Fruit fly (Drosophila melanogaster) S2 (cell line): ENCODE measurements around the gene sgll.

Experiments used
- CG8478 ChIP-seq: fragments of >200 bp; optimal IDR thresholded peaks from 2 replicates; lab custom pipeline; 2018
- CTCF ChIP-seq, 2 experiments: fragments of >200 bp; optimal IDR thresholded peaks; 2 replicates each; lab custom pipeline; 2018

Gene sgll

DNA sequence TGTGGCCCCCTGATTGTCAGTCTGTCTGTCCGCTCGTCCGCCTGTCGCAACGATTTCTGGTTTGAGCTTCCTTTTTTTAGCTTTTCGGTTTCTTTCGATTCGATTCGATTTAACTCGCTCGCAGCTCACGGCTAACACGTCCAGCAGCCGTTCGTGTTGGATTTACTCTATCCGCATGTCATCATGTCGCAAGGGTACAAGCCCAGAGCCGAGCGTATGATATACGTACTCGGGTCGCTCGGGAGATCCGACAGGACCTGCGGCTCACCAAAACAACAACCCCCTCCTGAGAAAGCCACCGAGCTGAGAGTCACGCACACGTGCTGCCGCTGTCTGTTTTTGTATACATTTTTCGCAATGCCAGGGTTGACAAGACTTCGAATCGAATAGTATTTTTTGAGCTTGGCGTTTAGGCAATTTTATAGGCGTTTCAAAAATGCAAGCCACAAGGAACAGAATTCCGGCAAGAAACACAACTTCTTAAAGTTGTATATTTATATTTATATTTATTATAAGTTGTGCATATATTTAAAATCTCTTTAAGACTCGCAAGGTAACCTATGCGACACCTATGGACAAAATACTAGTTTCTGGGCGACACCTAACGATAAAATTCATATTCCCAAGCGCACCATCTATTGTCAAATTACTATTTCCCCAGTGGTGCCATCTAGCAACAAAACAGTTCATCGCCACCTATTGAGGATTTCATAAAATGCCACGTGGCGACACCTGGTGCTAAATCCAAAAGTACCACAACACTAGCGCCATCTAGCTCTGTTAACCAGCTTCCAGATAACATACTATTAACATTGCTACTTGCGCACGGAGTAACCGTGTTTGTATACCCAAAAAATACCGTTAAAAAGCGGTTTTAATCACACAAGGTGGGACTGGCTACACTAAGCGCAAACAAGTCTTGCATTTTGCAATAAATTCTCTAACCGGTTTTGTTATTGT, at the start of gene sgll, which contains the start of gene CG2993:
TSS of gene sgll (plus strand) at position 871 of the 960 bp plus-strand sequence.
TSS of gene CG2993 (minus strand) at position 353 of the 960 bp plus-strand sequence.
- TF ChIP-seq CG8478 (lab: Kevin White, UChicago) (no peak), CTCF (optimal IDR thresholded peaks at IDR 0.05; lab: Kevin White, UChicago) (peak; percentile 100)

dm6 chr3R:7760970-7761558, 49.3 kb upstream of the sgll start:
- TF ChIP-seq CTCF (optimal IDR thresholded peaks at IDR 0.05; lab: Kevin White, UChicago), result no peak
- TF ChIP-seq CG8478 (lab: Kevin White, UChicago), result no peak

dm6 chr3R:7771656-7772055, 38.7 kb upstream of the sgll start, which contains the start of gene CG11286:
CG11286 (minus strand) TSS chr3R:7771756.
- no peak for TF ChIP-seq CTCF (optimal IDR thresholded peaks at IDR 0.05; lab: Kevin White, UChicago)
- no peak for TF ChIP-seq CG8478 (lab: Kevin White, UChicago)

dm6 chr3R:7779620-7780019, 30.7 kb upstream of the sgll start:
- TF ChIP-seq CG8478 (lab: Kevin White, UChicago) (no peak), CTCF (optimal IDR thresholded peaks at IDR 0.05; lab: Kevin White, UChicago) (peak; percentile 39 to 49)

DNA sequence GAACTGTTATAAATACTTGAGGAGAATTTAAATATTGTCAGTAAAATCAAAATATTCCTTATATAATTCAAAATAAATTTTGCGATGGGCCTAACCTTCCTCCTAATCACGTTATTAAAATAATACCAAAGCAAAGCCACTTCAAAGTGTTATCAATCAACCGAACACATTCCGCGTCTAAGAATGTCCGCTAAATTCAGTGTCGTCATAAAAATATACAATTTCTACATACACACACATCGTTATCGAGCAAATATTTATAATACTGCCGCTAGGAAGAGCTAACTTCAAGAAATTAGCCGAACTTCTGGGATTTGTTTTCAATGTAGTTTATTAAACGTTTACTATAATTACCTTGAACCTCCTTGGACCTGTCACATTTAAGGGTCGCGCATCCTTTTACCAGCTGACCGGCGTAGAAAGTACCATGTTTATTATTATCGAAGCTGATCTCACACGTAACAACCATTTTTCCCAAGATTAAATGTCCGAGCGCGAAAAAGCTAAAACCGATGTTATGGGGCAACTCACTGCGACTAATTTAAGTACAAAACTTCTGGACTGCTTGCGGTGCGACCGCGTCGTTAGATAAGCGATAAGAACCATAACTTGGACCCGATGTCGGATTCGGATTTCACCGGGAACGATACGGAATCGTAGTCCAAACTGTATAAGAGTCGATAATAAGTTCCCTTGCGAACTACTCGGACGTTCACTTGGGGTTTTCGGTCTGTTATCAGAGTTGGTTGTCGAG, 27.2 kb upstream of the sgll start, which contains the start of gene CG18747:
TSS of gene CG18747 (minus strand) at position 514 of the 754 bp plus-strand sequence.
- TF ChIP-seq CTCF (optimal IDR thresholded peaks at IDR 0.05; lab: Kevin White, UChicago) (no peak), CG8478 (lab: Kevin White, UChicago) (no peak)

dm6 chr3R:7785784-7786183, 24.5 kb upstream of the sgll start, which contains the start of gene CG18745:
CG18745 (minus strand) TSS chr3R:7786119.
- TF ChIP-seq CTCF (optimal IDR thresholded peaks at IDR 0.05; lab: Kevin White, UChicago) (no peak), CG8478 (lab: Kevin White, UChicago) (no peak)

DNA sequence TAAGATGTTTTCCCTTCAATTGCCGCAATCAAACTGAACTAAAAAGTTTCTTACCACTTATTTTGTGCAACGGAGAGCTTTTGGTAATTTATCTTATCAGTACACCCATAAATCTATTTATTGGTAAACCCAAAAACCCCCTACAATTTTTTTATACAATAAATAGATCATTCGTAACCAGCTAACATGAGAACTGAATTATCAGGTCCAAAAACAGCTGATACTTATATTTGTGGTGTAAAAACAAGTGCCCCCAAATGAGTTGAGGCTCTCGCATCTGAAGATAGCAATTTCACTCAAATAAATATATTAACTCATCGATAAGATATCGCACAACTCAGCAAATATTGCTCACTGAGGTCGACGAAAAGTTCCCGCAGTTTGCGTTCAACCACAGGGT, 22.4 kb upstream of the sgll start, which contains the start of gene CG18748:
TSS of gene CG18748 (minus strand) at position 25 of the 400 bp plus-strand sequence.
- TF ChIP-seq CG8478 (lab: Kevin White, UChicago) (no peak), CTCF (optimal IDR thresholded peaks at IDR 0.05; lab: Kevin White, UChicago) (no peak)

- TF ChIP-seq CG8478 (lab: Kevin White, UChicago) (no peak), CTCF (optimal IDR thresholded peaks at IDR 0.05; lab: Kevin White, UChicago) (no peak)
These were observed 20.2 kb upstream of the sgll start, which contains the start of gene CG18746 for dm6 chr3R:7790087-7790486. CG18746 (minus strand) TSS chr3R:7790187.

- TF ChIP-seq CG8478 (lab: Kevin White, UChicago) (no peak), CTCF (optimal IDR thresholded peaks at IDR 0.05; lab: Kevin White, UChicago) (no peak)
These were observed 19.7 kb upstream of the sgll start, which contains the start of gene CG10086 for dm6 chr3R:7790583-7791034. CG10086 (plus strand) TSS chr3R:7790633.

- TF ChIP-seq CG8478 (lab: Kevin White, UChicago), result no peak
- no peak for TF ChIP-seq CTCF (optimal IDR thresholded peaks at IDR 0.05; lab: Kevin White, UChicago)
These were observed 16.5 kb upstream of the sgll start, which contains the start of gene CG2641 for dm6 chr3R:7793855-7794254. CG2641 (plus strand) TSS chr3R:7794069.

DNA sequence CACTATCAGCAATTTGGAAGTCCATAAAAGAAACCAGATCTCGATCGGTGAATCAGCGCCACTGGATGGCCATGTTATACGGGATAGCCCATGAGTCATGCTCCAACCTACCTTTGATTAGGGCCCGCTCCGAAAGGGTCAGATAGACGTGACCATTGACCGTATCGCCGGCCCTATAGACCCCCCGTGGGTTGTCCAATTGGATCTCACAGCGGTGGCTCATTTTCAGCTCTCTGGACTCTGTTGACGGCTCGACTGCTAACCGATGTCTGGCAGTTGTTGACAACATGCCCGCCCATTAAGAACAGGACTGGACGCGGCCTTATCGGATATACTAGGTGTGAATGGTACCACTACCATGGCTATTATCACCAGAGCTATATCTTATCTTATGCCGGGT, 11.8 kb upstream of the sgll start, which contains the start of gene CG18744:
TSS of gene CG18744 (minus strand) at position 247 of the 400 bp plus-strand sequence.
- TF ChIP-seq CG8478 (lab: Kevin White, UChicago) (no peak), CTCF (optimal IDR thresholded peaks at IDR 0.05; lab: Kevin White, UChicago) (no peak)

DNA sequence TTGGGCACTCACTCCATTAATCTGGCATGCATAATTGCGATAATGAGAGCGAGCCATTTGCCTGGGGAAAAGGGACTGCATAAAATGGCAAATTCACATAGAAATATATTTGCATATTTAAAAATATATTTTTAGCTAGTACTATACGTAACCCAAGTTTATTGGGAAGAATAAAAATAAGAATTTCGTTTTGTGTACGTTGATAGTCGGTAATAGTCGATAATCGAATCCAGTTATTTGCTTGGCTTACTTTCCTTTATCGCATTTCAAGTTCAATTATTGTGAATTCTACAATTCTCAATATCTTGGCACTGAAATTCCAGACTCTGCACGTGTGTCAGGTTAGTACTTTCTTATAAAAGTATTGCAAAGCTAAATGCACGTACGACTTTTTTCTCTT, 7.6 kb upstream of the sgll start, which contains the start of gene CG3014:
TSS of gene CG3014 (minus strand) at position 101 of the 400 bp plus-strand sequence.
- TF ChIP-seq CTCF (optimal IDR thresholded peaks at IDR 0.05; lab: Kevin White, UChicago) (no peak), CG8478 (lab: Kevin White, UChicago) (no peak)

dm6 chr3R:7804332-7804731, 6.0 kb upstream of the sgll start, which contains the start of gene CG18268:
CG18268 (minus strand) TSS chr3R:7804432.
- TF ChIP-seq CG8478 (lab: Kevin White, UChicago) (no peak), CTCF (optimal IDR thresholded peaks at IDR 0.05; lab: Kevin White, UChicago) (no peak)
